Fruit fly (Drosophila melanogaster) whole organism, embryonic: ENCODE data around the gene CG8673.

Experiments
- CG1024 ChIP-seq: fragments of 200-800 bp; sonication (Bioruptor generic); IDR thresholded peaks from 2 replicates; pipeline ENCODE4 v1.3.6; 2022; ENCODE audit warnings: missing biosample characterization, missing genetic modification characterization
- CG10267 ChIP-seq: fragments of 200-800 bp; sonication (Bioruptor generic); optimal IDR thresholded peaks from 2 replicates; lab custom pipeline; 2018; ENCODE audit warnings: missing biosample characterization, mild to moderate bottlenecking, missing genetic modification characterization, moderate library complexity
- CG10274 ChIP-seq: fragments of 200-800 bp; sonication (Bioruptor generic); optimal IDR thresholded peaks from 3 replicates; lab custom pipeline; 2017; ENCODE audit warnings: missing biosample characterization, mild to moderate bottlenecking, missing genetic modification characterization
- CG10321 ChIP-seq: fragments of 200-800 bp; sonication (Bioruptor generic); IDR thresholded peaks from 2 replicates; pipeline ENCODE4 v1.3.6; 2022; ENCODE audit warnings: missing biosample characterization, missing genetic modification characterization
- CG11696 ChIP-seq: fragments of 200-800 bp; sonication (Bioruptor generic); IDR thresholded peaks from 2 replicates; pipeline ENCODE4 v1.3.6; 2022; ENCODE audit warnings: missing biosample characterization, missing genetic modification characterization
- CG12104 ChIP-seq: fragments of 200-800 bp; sonication (Bioruptor generic); optimal IDR thresholded peaks from 3 replicates; lab custom pipeline; 2016; ENCODE audit warnings: missing biosample characterization, missing genetic modification characterization
- CG1233 ChIP-seq: fragments of 200-800 bp; sonication (Bioruptor generic); optimal IDR thresholded peaks from 4 replicates; lab custom pipeline; 2018; ENCODE audit warnings: missing biosample characterization, mild to moderate bottlenecking, missing genetic modification characterization
- CG13624 ChIP-seq: fragments of 200-800 bp; sonication (Bioruptor generic); optimal IDR thresholded peaks from 2 replicates; lab custom pipeline; 2016; ENCODE audit warnings: missing biosample characterization, missing genetic modification characterization
- CG14014 ChIP-seq: fragments of 200-800 bp; sonication (Bioruptor generic); IDR thresholded peaks from 2 replicates; pipeline ENCODE4 v1.3.6; 2022; ENCODE audit warnings: missing biosample characterization, missing genetic modification characterization
- CG14860 ChIP-seq: fragments of 200-800 bp; sonication (Bioruptor generic); IDR thresholded peaks from 3 replicates; pipeline ENCODE4 v1.3.6; 2022; ENCODE audit warnings: missing biosample characterization, missing genetic modification characterization; ENCODE audit not compliant: partially characterized antibody
- CG14965 ChIP-seq: fragments of 200-800 bp; sonication (Bioruptor generic); optimal IDR thresholded peaks from 2 replicates; lab custom pipeline; 2016; ENCODE audit warnings: missing biosample characterization, missing genetic modification characterization, borderline replicate concordance
- CG15601 ChIP-seq: fragments of 200-800 bp; sonication (Bioruptor generic); optimal IDR thresholded peaks from 3 replicates; lab custom pipeline; 2019; ENCODE audit warnings: missing biosample characterization, mild to moderate bottlenecking, missing genetic modification characterization, moderate library complexity
- CG1603 ChIP-seq: fragments of 200-800 bp; sonication (Bioruptor generic); optimal IDR thresholded peaks from 2 replicates; lab custom pipeline; 2019; ENCODE audit warnings: missing biosample characterization, mild to moderate bottlenecking, missing genetic modification characterization, moderate library complexity
- CG17912 ChIP-seq: fragments of 200-800 bp; sonication (Bioruptor generic); optimal IDR thresholded peaks from 2 replicates; lab custom pipeline; 2018; ENCODE audit warnings: missing biosample characterization, mild to moderate bottlenecking, missing genetic modification characterization
- CG3065 ChIP-seq: fragments of 200-800 bp; sonication (Bioruptor generic); optimal IDR thresholded peaks from 2 replicates; lab custom pipeline; 2016; ENCODE audit warnings: missing biosample characterization, missing genetic modification characterization
- CG4282 ChIP-seq: fragments of 200-800 bp; sonication (Bioruptor generic); optimal IDR thresholded peaks from 2 replicates; lab custom pipeline; 2016; ENCODE audit warnings: missing biosample characterization, missing genetic modification characterization
- CG6689 ChIP-seq: fragments of 200-800 bp; sonication (Bioruptor generic); IDR thresholded peaks from 2 replicates; pipeline ENCODE4 v1.3.6; 2022; ENCODE audit warnings: missing biosample characterization, missing genetic modification characterization
- CG7372 ChIP-seq: fragments of 200-800 bp; sonication (Bioruptor generic); IDR thresholded peaks from 2 replicates; pipeline ENCODE4 v1.3.6; 2022; ENCODE audit warnings: missing biosample characterization, missing genetic modification characterization
- CG7987 ChIP-seq: fragments of 200-800 bp; sonication (Bioruptor generic); optimal IDR thresholded peaks from 2 replicates; lab custom pipeline; 2018; ENCODE audit warnings: missing biosample characterization, mild to moderate bottlenecking, missing genetic modification characterization, moderate library complexity
- CG8290 ChIP-seq, 3 experiments: fragments of 200-800 bp; sonication (Bioruptor generic); optimal IDR thresholded peaks; 2 replicates each; lab custom pipeline; 2016 to 2019; ENCODE audit warnings: missing biosample characterization in 3 of 3, missing genetic modification characterization in 3 of 3, mild to moderate bottlenecking in 2 of 3, moderate library complexity in 1 of 3
- CG9437 ChIP-seq: fragments of 200-800 bp; sonication (Bioruptor generic); optimal IDR thresholded peaks from 2 replicates; lab custom pipeline; 2018; ENCODE audit warnings: missing biosample characterization, mild to moderate bottlenecking, missing genetic modification characterization
- D19A ChIP-seq: fragments of 200-800 bp; optimal IDR thresholded peaks from 3 replicates; lab custom pipeline; 2019; ENCODE audit warnings: missing biosample characterization, mild to moderate bottlenecking, missing genetic modification characterization, moderate library complexity
- Dfd ChIP-seq, 2 experiments: fragments of >200 bp; optimal IDR thresholded peaks; 2 replicates each; lab custom pipeline; 2017; ENCODE audit warnings: missing biosample characterization in 2 of 2, missing genetic modification characterization in 2 of 2
- Doc2 ChIP-seq: fragments of 200-800 bp; sonication (Bioruptor generic); IDR thresholded peaks from 2 replicates; pipeline ENCODE4 v1.3.6; 2022; ENCODE audit warnings: missing biosample characterization, missing genetic modification characterization
- Ets97D ChIP-seq: fragments of 200-800 bp; sonication (Bioruptor generic); optimal IDR thresholded peaks from 3 replicates; lab custom pipeline; 2016; ENCODE audit warnings: missing biosample characterization, missing genetic modification characterization
- Fer3 ChIP-seq: fragments of 200-800 bp; sonication (Bioruptor generic); optimal IDR thresholded peaks from 2 replicates; lab custom pipeline; 2018; ENCODE audit warnings: missing biosample characterization, mild to moderate bottlenecking, missing genetic modification characterization, moderate library complexity
- Lpt ChIP-seq: fragments of >200 bp; optimal IDR thresholded peaks from 2 replicates; lab custom pipeline; 2018; ENCODE audit warnings: missing biosample characterization, missing genetic modification characterization
- Mad ChIP-seq: fragments of 200-800 bp; sonication (Bioruptor generic); optimal IDR thresholded peaks from 2 replicates; lab custom pipeline; 2016; ENCODE audit warnings: missing biosample characterization, missing genetic modification characterization
- NfI ChIP-seq: fragments of 200-800 bp; sonication (Bioruptor generic); optimal IDR thresholded peaks from 3 replicates; lab custom pipeline; 2018; ENCODE audit warnings: missing biosample characterization, mild to moderate bottlenecking, missing genetic modification characterization, moderate library complexity
- Rx ChIP-seq: fragments of 200-800 bp; sonication (Bioruptor generic); IDR thresholded peaks from 2 replicates; pipeline ENCODE4 v1.3.6; 2022; ENCODE audit warnings: missing biosample characterization, missing genetic modification characterization
- Sox102F ChIP-seq: fragments of 200-800 bp; sonication (Bioruptor generic); optimal IDR thresholded peaks from 2 replicates; lab custom pipeline; 2018; ENCODE audit warnings: missing biosample characterization, mild to moderate bottlenecking, missing genetic modification characterization, moderate library complexity
- ac ChIP-seq: fragments of 200-800 bp; sonication (Bioruptor generic); optimal IDR thresholded peaks from 3 replicates; lab custom pipeline; 2017; ENCODE audit warnings: missing biosample characterization, mild to moderate bottlenecking, missing genetic modification characterization
- az2 ChIP-seq: fragments of 200-800 bp; sonication (Bioruptor generic); optimal IDR thresholded peaks from 3 replicates; lab custom pipeline; 2016; ENCODE audit warnings: missing biosample characterization, missing genetic modification characterization
- bcd ChIP-seq: fragments of 200-800 bp; sonication (Bioruptor generic); optimal IDR thresholded peaks from 2 replicates; lab custom pipeline; 2017; ENCODE audit warnings: missing biosample characterization, mild to moderate bottlenecking, missing genetic modification characterization
- crc ChIP-seq: fragments of 200-800 bp; sonication (Bioruptor generic); optimal IDR thresholded peaks from 2 replicates; lab custom pipeline; 2016; ENCODE audit warnings: missing biosample characterization, missing genetic modification characterization
- dimm ChIP-seq: fragments of 200-800 bp; sonication (Bioruptor generic); IDR thresholded peaks from 2 replicates; pipeline ENCODE4 v1.3.6; 2022; ENCODE audit warnings: missing biosample characterization, missing genetic modification characterization
- hkb ChIP-seq, 2 experiments: fragments of 200-800 bp in 1 of 2; fragments of >200 bp in 1 of 2; sonication (Bioruptor generic) in 1 of 2; IDR thresholded peaks in 1 of 2; optimal IDR thresholded peaks in 1 of 2; 2 replicates each; pipeline versions ENCODE4 v1.3.6 to Lab custom; 2017 to 2022; ENCODE audit warnings: missing biosample characterization in 1 of 2, missing genetic modification characterization in 1 of 2
- ind ChIP-seq: fragments of 200-800 bp; sonication (Bioruptor generic); optimal IDR thresholded peaks from 3 replicates; lab custom pipeline; 2016; ENCODE audit warnings: missing biosample characterization, missing genetic modification characterization
- nom ChIP-seq: fragments of 200-800 bp; sonication (Bioruptor generic); optimal IDR thresholded peaks from 2 replicates; lab custom pipeline; 2017; ENCODE audit warnings: missing biosample characterization, missing genetic modification characterization, mild to moderate bottlenecking, moderate library complexity, missing genetic modification reagents
- onecut ChIP-seq: fragments of 200-800 bp; sonication (Bioruptor generic); IDR thresholded peaks from 2 replicates; pipeline ENCODE4 v1.3.6; 2022; ENCODE audit warnings: missing biosample characterization, missing genetic modification characterization
- pfk ChIP-seq: fragments of 200-800 bp; sonication (Bioruptor generic); optimal IDR thresholded peaks from 2 replicates; lab custom pipeline; 2018; ENCODE audit warnings: missing biosample characterization, mild to moderate bottlenecking, missing genetic modification characterization, moderate library complexity
- pzg ChIP-seq: fragments of 200-800 bp; sonication (Bioruptor generic); optimal IDR thresholded peaks from 3 replicates; lab custom pipeline; 2018; ENCODE audit warnings: missing biosample characterization, mild to moderate bottlenecking, missing genetic modification characterization, moderate library complexity
- ro ChIP-seq: fragments of 200-800 bp; sonication (Bioruptor generic); IDR thresholded peaks from 2 replicates; pipeline ENCODE4 v1.3.6; 2022; ENCODE audit warnings: missing biosample characterization, missing genetic modification characterization
- schlank ChIP-seq: fragments of 200-800 bp; sonication (Bioruptor generic); optimal IDR thresholded peaks from 2 replicates; lab custom pipeline; 2018; ENCODE audit warnings: missing biosample characterization, mild to moderate bottlenecking, missing genetic modification characterization
- sd ChIP-seq: fragments of 200-800 bp; sonication (Bioruptor generic); optimal IDR thresholded peaks from 3 replicates; lab custom pipeline; 2018; ENCODE audit warnings: missing biosample characterization, mild to moderate bottlenecking, missing genetic modification characterization, moderate library complexity
- sob ChIP-seq: fragments of 200-800 bp; sonication (Bioruptor generic); IDR thresholded peaks from 2 replicates; pipeline ENCODE4 v1.3.6; 2022; ENCODE audit warnings: missing biosample characterization, missing genetic modification characterization
- tll ChIP-seq, 2 experiments: fragments of 200-800 bp in 1 of 2; fragments of >200 bp in 1 of 2; sonication (Bioruptor generic) in 1 of 2; optimal IDR thresholded peaks; 2 replicates each; lab custom pipeline; 2017 to 2019; ENCODE audit warnings: missing biosample characterization in 2 of 2, missing genetic modification characterization in 2 of 2, mild to moderate bottlenecking in 1 of 2, moderate library complexity in 1 of 2
- unpg ChIP-seq: fragments of 200-800 bp; sonication (Bioruptor generic); optimal IDR thresholded peaks from 3 replicates; lab custom pipeline; 2018; ENCODE audit warnings: missing biosample characterization, mild to moderate bottlenecking, missing genetic modification characterization, moderate library complexity
- wdn ChIP-seq: fragments of 200-800 bp; sonication (Bioruptor generic); IDR thresholded peaks from 2 replicates; pipeline ENCODE4 v1.3.6; 2022; ENCODE audit warnings: missing biosample characterization, missing genetic modification characterization

CG8673 gene

DNA sequence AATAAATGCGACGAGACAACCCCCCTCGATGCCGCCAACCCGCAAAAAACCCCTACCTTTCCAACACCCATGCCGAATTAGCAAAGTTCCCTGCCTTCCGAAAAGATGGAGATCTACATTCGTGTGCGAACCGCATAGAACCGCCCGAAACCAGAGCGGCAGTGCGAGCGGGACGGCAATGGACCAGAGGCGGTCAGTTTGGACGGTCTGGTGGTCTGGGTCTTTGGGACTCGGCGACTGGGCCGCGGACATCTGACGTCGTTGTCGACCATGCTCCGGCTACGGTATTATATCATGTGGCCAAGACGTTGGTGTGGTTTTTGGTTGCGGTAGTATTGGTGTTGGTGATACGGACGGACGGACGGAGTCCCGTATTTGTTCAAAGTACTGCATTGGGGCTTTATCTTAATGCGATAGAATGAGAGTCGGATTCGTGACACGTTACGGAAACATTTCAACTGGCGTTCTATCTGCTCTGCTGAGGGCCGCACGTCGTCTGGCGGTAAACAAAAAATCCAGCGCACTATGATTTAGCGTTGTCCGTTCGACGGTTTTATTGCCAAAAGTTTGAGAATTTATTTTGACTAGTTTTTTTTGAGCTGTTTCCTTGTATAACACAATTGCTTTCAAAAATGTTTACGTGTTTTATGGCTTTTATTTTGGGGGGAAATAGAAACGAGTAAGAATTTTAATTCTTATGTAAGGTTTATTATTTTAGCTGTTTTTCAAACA lies 37.2 kb upstream of the CG8673 start (continued):
- TF ChIP-seq CG3065 (GFP tag; lab: Kevin White, UChicago) (no peak), Ets97D (GFP tag; lab: Kevin White, UChicago) (no peak), Lpt (no peak), CG15601 (no peak), Rx (GFP tag; lab: Robert Waterston, UW) (no peak), CG10267 (tag; lab: Kevin White, UChicago) (no peak), nom (GFP tag; lab: Kevin White, UChicago) (no peak), CG7987 (GFP tag; lab: Kevin White, UChicago) (no peak), CG8290 (GFP tag; optimal IDR thresholded peaks at IDR 0.05; lab: Kevin White, UChicago) (no peak), CG8290 (tag; optimal IDR thresholded peaks at IDR 0.05; lab: Kevin White, UChicago) (peak in 1 of 2 experiments; percentile 53), CG6689 (GFP tag; lab: Robert Waterston, UW) (no peak), tll (GFP tag; optimal IDR thresholded peaks at IDR 0.05; lab: Kevin White, UChicago) (no peak), CG11696 (no peak), CG10274 (GFP tag; lab: Kevin White, UChicago) (no peak), CG12104 (GFP tag; lab: Kevin White, UChicago) (no peak), Mad (no peak), Dfd (GFP tag; optimal IDR thresholded peaks at IDR 0.05; lab: Kevin White, UChicago) (no peak), az2 (GFP tag; lab: Kevin White, UChicago) (no peak), sd (peak; percentile 61), CG4282 (GFP tag; lab: Kevin White, UChicago) (no peak), Sox102F (GFP tag; lab: Kevin White, UChicago) (no peak), wdn (GFP tag; lab: Robert Waterston, UW) (no peak), ro (GFP tag; lab: Robert Waterston, UW) (no peak), CG10321 (GFP tag; lab: Robert Waterston, UW) (0 out of 2 replicates have a peak, but pooled peaks have one; percentile 12), CG1603 (tag; lab: Kevin White, UChicago) (no peak), dimm (GFP tag; lab: Robert Waterston, UW) (no peak), CG13624 (GFP tag; lab: Kevin White, UChicago) (no peak), hkb (optimal IDR thresholded peaks at IDR 0.05; lab: Kevin White, UChicago) (no peak), hkb (GFP tag; IDR thresholded peaks at IDR 0.05; lab: Robert Waterston, UW) (no peak; the same call in 1 of the 2 replicates), bcd (GFP tag; lab: Kevin White, UChicago) (no peak), ac (GFP tag; lab: Kevin White, UChicago) (no peak), onecut (GFP tag; lab: Robert Waterston, UW) (no peak), ind (no peak), CG14860 (GFP tag; lab: Robert Waterston, UW) (no peak), pzg (GFP tag; lab: Kevin White, UChicago) (no peak), NfI (no peak), CG17912 (GFP tag; lab: Kevin White, UChicago) (no peak), CG14014 (no peak), Fer3 (tag; lab: Kevin White, UChicago) (no peak), CG14965 (GFP tag; lab: Kevin White, UChicago) (no peak), CG7372 (GFP tag; lab: Robert Waterston, UW) (no peak), crc (GFP tag; lab: Kevin White, UChicago) (no peak), CG9437 (GFP tag; lab: Kevin White, UChicago) (no peak), unpg (GFP tag; lab: Kevin White, UChicago) (no peak), D19A (tag; lab: Kevin White, UChicago) (peak; percentile 16), pfk (GFP tag; lab: Kevin White, UChicago) (no peak), schlank (tag; lab: Kevin White, UChicago) (no peak), CG1233 (GFP tag; lab: Kevin White, UChicago) (no peak), Doc2 (GFP tag; lab: Robert Waterston, UW) (no peak), CG1024 (no peak), sob (GFP tag; lab: Robert Waterston, UW) (no peak)
